Fruit fly (Drosophila melanogaster) whole organism, prepupa: Measurements from ENCODE around the gene RpL14.

Experiments
- Ets21C ChIP-seq: fragments of 200-800 bp; sonication (Bioruptor generic); optimal IDR thresholded peaks from 3 replicates; lab custom pipeline; 2016; ENCODE audit warnings: missing biosample characterization, missing genetic modification characterization
- ss ChIP-seq, 2 experiments: fragments of 200-800 bp; sonication (Bioruptor generic); optimal IDR thresholded peaks; 2 replicates in 1 of 2; 3 replicates in 1 of 2; lab custom pipeline; 2017 to 2018; ENCODE audit warnings: mild to moderate bottlenecking in 2 of 2, missing biosample characterization in 2 of 2, missing genetic modification characterization in 2 of 2, moderate library complexity in 1 of 2

dm6 chr3L:8575844-8576842 lies 24.7 kb upstream of the RpL14 start, which contains the start of the genes CG6638 and CG43078:
- TF ChIP-seq Ets21C (GFP tag; lab: Kevin White, UChicago) (no peak), ss (GFP tag; optimal IDR thresholded peaks at IDR 0.05; lab: Kevin White, UChicago) (no peak)
